Worm (Caenorhabditis elegans): ENCODE results near the gene ins-17.

- TF ChIP-seq elt-2 (tag; optimal IDR thresholded peaks at IDR 0.05): no peak
- no peak for TF ChIP-seq ama-1 (optimal IDR thresholded peaks at IDR 0.05)
- TF ChIP-seq dsc-1 (tag; optimal IDR thresholded peaks at IDR 0.05): no peak
- TF ChIP-seq ztf-4 (tag; optimal IDR thresholded peaks at IDR 0.05): no peak
- no peak for TF ChIP-seq hpl-2 (GFP tag; optimal IDR thresholded peaks at IDR 0.05)
- no peak for TF ChIP-seq nhr-47 (tag; optimal IDR thresholded peaks at IDR 0.05)
- no peak for TF ChIP-seq unc-62 (GFP tag; optimal IDR thresholded peaks at IDR 0.05)
- no peak for TF ChIP-seq nhr-11 (tag; optimal IDR thresholded peaks at IDR 0.05)
- no peak for TF ChIP-seq sptf-1 (tag; optimal IDR thresholded peaks at IDR 0.05)
Observed at ce11 chrIII:4525998-4526397, 48.6 kb upstream of the ins-17 start.

Measured in whole organism, L1 larva.